Fruit fly (Drosophila melanogaster): ENCODE measurements around the gene CG11353.
A peak's percentile ranks its signal among the peaks of the same experiment; 100 is the strongest.

Gene CG11353

DNA sequence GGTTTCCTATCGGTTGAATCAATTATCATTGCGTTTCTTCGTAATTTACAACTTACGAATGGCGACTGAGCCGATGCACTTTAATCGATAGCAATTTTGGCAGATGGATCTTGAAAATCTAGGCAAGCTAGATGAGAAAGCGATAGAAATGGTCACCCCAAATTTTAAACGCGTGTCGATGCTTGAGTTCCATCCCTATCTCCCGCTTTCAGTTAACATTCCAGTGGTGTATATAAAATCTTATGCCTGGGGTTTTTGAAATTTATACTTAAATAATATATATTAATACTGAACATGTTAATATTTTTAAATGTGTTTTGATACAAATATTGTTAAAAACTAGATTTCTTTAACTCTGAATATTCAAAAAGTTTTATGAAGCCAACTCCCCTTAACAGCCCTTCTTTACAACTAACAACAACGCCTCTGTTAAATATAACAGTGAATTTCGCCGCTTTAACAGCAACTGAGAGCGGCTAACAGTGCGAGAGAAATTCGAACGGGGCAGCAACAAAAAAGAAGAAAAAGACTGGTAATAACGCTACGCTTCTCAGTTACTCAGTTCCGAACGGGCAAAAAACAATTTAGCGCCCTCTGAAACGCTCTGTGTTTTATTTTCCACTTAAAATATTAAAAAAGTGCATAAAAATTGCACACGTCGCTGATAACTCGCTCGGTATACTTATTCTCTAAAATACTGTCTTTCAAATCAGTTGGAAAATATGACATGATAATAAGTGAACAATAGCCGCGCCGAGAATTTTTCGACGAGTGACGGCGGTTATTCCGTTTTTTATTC, 8.8 kb downstream of the CG11353 start, which contains the start of gene CG11357 (continued):
- TF ChIP-seq net (GFP tag; optimal IDR thresholded peaks at IDR 0.05), result peak; percentile 99
- peak; percentile 96 for TF ChIP-seq spab (GFP tag; optimal IDR thresholded peaks at IDR 0.05)
- TF ChIP-seq CG6163 (GFP tag; IDR thresholded peaks at IDR 0.05), result peak; percentile 99
- peak; percentile 95 for TF ChIP-seq CG1621 (tag; optimal IDR thresholded peaks at IDR 0.05)
- peak; percentile 94 for TF ChIP-seq CG7368 (GFP tag; optimal IDR thresholded peaks at IDR 0.05)
- TF ChIP-seq Lpt (GFP tag; optimal IDR thresholded peaks at IDR 0.05), result peak; percentile 98
- TF ChIP-seq Met (GFP tag; optimal IDR thresholded peaks at IDR 0.05), result peak; percentile 96
- TF ChIP-seq CG8319 (GFP tag; optimal IDR thresholded peaks at IDR 0.05), result peak; percentile 91
- TF ChIP-seq Hr39 (GFP tag; optimal IDR thresholded peaks at IDR 0.05), result peak; percentile 89
- peak; percentile 98 for TF ChIP-seq acj6 (GFP tag; optimal IDR thresholded peaks at IDR 0.05)
- TF ChIP-seq Smox (GFP tag; optimal IDR thresholded peaks at IDR 0.05), result peak; percentile 95
- peak; percentile 98 for TF ChIP-seq CG6276 (GFP tag; optimal IDR thresholded peaks at IDR 0.05)
- peak; percentile 98 for TF ChIP-seq esn (GFP tag; optimal IDR thresholded peaks at IDR 0.05)
- peak; percentile 97 for TF ChIP-seq Eip93F (GFP tag; optimal IDR thresholded peaks at IDR 0.05)
- TF ChIP-seq fd85E (GFP tag; optimal IDR thresholded peaks at IDR 0.05), result peak; percentile 78
- peak; percentile 98 for TF ChIP-seq CG32006 (GFP tag; optimal IDR thresholded peaks at IDR 0.05)
- peak; percentile 94 for TF ChIP-seq Eip75B (GFP tag; optimal IDR thresholded peaks at IDR 0.05)
- peak; percentile 95 for TF ChIP-seq lz (GFP tag; optimal IDR thresholded peaks at IDR 0.05)
- TF ChIP-seq CG34406 (GFP tag; optimal IDR thresholded peaks at IDR 0.05), result peak; percentile 99
- TF ChIP-seq dsx (GFP tag; optimal IDR thresholded peaks at IDR 0.05; ENCODE audit: poor library complexity, severe bottlenecking), result peak; percentile 99
- peak; percentile 93 for TF ChIP-seq CG11902 (GFP tag; optimal IDR thresholded peaks at IDR 0.05)
- TF ChIP-seq CG11762 (GFP tag; optimal IDR thresholded peaks at IDR 0.05; ENCODE audit: insufficient read depth), result peak; percentile 91
- TF ChIP-seq CG4318 (GFP tag; optimal IDR thresholded peaks at IDR 0.05), result peak; percentile 93
- TF ChIP-seq dac (GFP tag; optimal IDR thresholded peaks at IDR 0.05), result peak; percentile 90
- peak; percentile 90 to 95 for TF ChIP-seq salr (GFP tag; optimal IDR thresholded peaks at IDR 0.05)
- TF ChIP-seq Hr4 (GFP tag; optimal IDR thresholded peaks at IDR 0.05), result peak; percentile 97
- peak; percentile 97 for TF ChIP-seq svp (GFP tag)
- TF ChIP-seq CG9139 (GFP tag; optimal IDR thresholded peaks at IDR 0.05), result peak; percentile 97
- TF ChIP-seq CG6808 (GFP tag; optimal IDR thresholded peaks at IDR 0.05), result peak; percentile 96
- peak; percentile 94 for TF ChIP-seq Sox15 (GFP tag; optimal IDR thresholded peaks at IDR 0.05)
- peak; percentile 98 for TF ChIP-seq achi (GFP tag; optimal IDR thresholded peaks at IDR 0.05)

DNA sequence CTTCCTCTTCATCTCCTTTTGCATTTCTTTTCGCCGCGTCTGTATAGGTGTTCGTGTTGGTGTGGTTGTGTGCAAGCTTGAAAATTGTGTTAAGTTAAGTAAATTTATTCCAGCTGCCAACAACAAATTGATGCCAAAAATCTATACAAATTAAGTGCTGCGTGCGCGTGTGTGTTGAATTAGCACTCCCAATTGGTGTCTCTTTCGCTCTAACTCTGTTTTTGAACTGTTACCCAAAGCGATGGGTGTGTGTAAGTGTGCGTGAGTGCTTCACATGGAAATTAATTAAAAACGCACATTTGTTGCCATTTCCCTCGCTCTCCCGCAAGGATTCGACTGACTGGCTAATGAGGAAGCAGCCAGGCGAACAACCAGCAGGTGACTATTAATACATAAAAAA, 9.6 kb downstream of the CG11353 start:
- TF ChIP-seq CG11294 (GFP tag; IDR thresholded peaks at IDR 0.05), result no peak
- TF ChIP-seq CG1621 (tag; optimal IDR thresholded peaks at IDR 0.05), result no peak
- TF ChIP-seq Met (GFP tag; optimal IDR thresholded peaks at IDR 0.05), result no peak
- no peak for TF ChIP-seq dac (GFP tag; optimal IDR thresholded peaks at IDR 0.05)
- no peak for TF ChIP-seq pdm3 (GFP tag; optimal IDR thresholded peaks at IDR 0.05)
- no peak for TF ChIP-seq topi (GFP tag; optimal IDR thresholded peaks at IDR 0.05)
- no peak for TF ChIP-seq CG16779 (tag; optimal IDR thresholded peaks at IDR 0.05)
- no peak for TF ChIP-seq achi (GFP tag; optimal IDR thresholded peaks at IDR 0.05)
- TF ChIP-seq CG9139 (GFP tag; optimal IDR thresholded peaks at IDR 0.05), result no peak
- no peak for TF ChIP-seq esn (GFP tag; optimal IDR thresholded peaks at IDR 0.05)
- TF ChIP-seq Sox102F (GFP tag; optimal IDR thresholded peaks at IDR 0.05), result no peak
- TF ChIP-seq dsx (GFP tag; optimal IDR thresholded peaks at IDR 0.05; ENCODE audit: poor library complexity, severe bottlenecking), result no peak
- TF ChIP-seq lz (GFP tag; optimal IDR thresholded peaks at IDR 0.05), result no peak
- TF ChIP-seq CG8119 (GFP tag; IDR thresholded peaks at IDR 0.05), result no peak
- no peak for TF ChIP-seq Hr38 (GFP tag; optimal IDR thresholded peaks at IDR 0.05)
- no peak for TF ChIP-seq CG15336 (GFP tag; IDR thresholded peaks at IDR 0.05)
- TF ChIP-seq ss (GFP tag; optimal IDR thresholded peaks at IDR 0.05), result no peak
- TF ChIP-seq CG32006 (GFP tag; optimal IDR thresholded peaks at IDR 0.05), result no peak
- TF ChIP-seq fd85E (GFP tag; optimal IDR thresholded peaks at IDR 0.05), result no peak
